Fruit fly (Drosophila melanogaster) whole organism, embryonic: ENCODE measurements around the gene Gs2.

Experiments
- Aef1 ChIP-seq: fragments of 200-800 bp; sonication (Bioruptor generic); IDR thresholded peaks from 3 replicates; pipeline ENCODE4 v1.3.6; 2022; ENCODE audit warnings: missing biosample characterization, missing genetic modification characterization
- B-H1 ChIP-seq: fragments of 200-800 bp; sonication (Bioruptor generic); IDR thresholded peaks from 3 replicates; pipeline ENCODE4 v1.3.6; 2022; ENCODE audit warnings: missing biosample characterization, missing genetic modification characterization
- BEAF-32 ChIP-seq: fragments of 200-800 bp; sonication (Bioruptor generic); optimal IDR thresholded peaks from 3 replicates; lab custom pipeline; 2017; ENCODE audit warnings: missing biosample characterization, missing genetic modification characterization, mild to moderate bottlenecking, moderate library complexity, missing genetic modification reagents
- Bdp1 ChIP-seq: fragments of 200-800 bp; sonication (Bioruptor generic); optimal IDR thresholded peaks from 3 replicates; lab custom pipeline; 2016; ENCODE audit warnings: missing biosample characterization, missing genetic modification characterization
- CG10543 ChIP-seq: fragments of 200-800 bp; sonication (Bioruptor generic); optimal IDR thresholded peaks from 3 replicates; lab custom pipeline; 2017; ENCODE audit warnings: missing biosample characterization, mild to moderate bottlenecking, missing genetic modification characterization, moderate library complexity
- CG10959 ChIP-seq: fragments of 200-800 bp; sonication (Bioruptor generic); IDR thresholded peaks from 2 replicates; pipeline ENCODE4 v1.3.6; 2022; ENCODE audit warnings: missing biosample characterization, missing genetic modification characterization
- CG10979 ChIP-seq: fragments of 200-800 bp; sonication (Bioruptor generic); optimal IDR thresholded peaks from 2 replicates; lab custom pipeline; 2018; ENCODE audit warnings: missing biosample characterization, mild to moderate bottlenecking, missing genetic modification characterization, moderate library complexity
- CG11085 ChIP-seq: fragments of 200-800 bp; sonication (Bioruptor generic); IDR thresholded peaks from 2 replicates; pipeline ENCODE4 v1.3.6; 2022; ENCODE audit warnings: missing biosample characterization, missing genetic modification characterization
- CG12236 ChIP-seq: fragments of 200-800 bp; sonication (Bioruptor generic); optimal IDR thresholded peaks from 2 replicates; lab custom pipeline; 2016; ENCODE audit warnings: missing biosample characterization, missing genetic modification characterization
- CG12299 ChIP-seq: fragments of 200-800 bp; sonication (Bioruptor generic); optimal IDR thresholded peaks from 2 replicates; lab custom pipeline; 2018; ENCODE audit warnings: missing biosample characterization, mild to moderate bottlenecking, missing genetic modification characterization
- CG12942 ChIP-seq: fragments of 200-800 bp; sonication (Bioruptor generic); optimal IDR thresholded peaks from 3 replicates; lab custom pipeline; 2016; ENCODE audit warnings: missing biosample characterization, missing genetic modification characterization
- CG14965 ChIP-seq: fragments of 200-800 bp; sonication (Bioruptor generic); optimal IDR thresholded peaks from 2 replicates; lab custom pipeline; 2016; ENCODE audit warnings: missing biosample characterization, missing genetic modification characterization, borderline replicate concordance
- CG15269 ChIP-seq: fragments of 200-800 bp; sonication (Bioruptor generic); optimal IDR thresholded peaks from 2 replicates; lab custom pipeline; 2018; ENCODE audit warnings: missing biosample characterization, mild to moderate bottlenecking, missing genetic modification characterization, moderate library complexity
- CG18599 ChIP-seq: fragments of 200-800 bp; sonication (Bioruptor generic); optimal IDR thresholded peaks from 3 replicates; lab custom pipeline; 2017; ENCODE audit warnings: missing biosample characterization, missing genetic modification characterization, mild to moderate bottlenecking, moderate library complexity, missing genetic modification reagents
- CG2889 ChIP-seq: fragments of 200-800 bp; sonication (Bioruptor generic); IDR thresholded peaks from 3 replicates; pipeline ENCODE4 v1.3.6; 2022; ENCODE audit warnings: missing biosample characterization, missing genetic modification characterization
- CG32532 ChIP-seq: fragments of 200-800 bp; sonication (Bioruptor generic); IDR thresholded peaks from 2 replicates; pipeline ENCODE4 v1.3.6; 2022; ENCODE audit warnings: missing biosample characterization, missing genetic modification characterization
- CG4328 ChIP-seq: fragments of 200-800 bp; sonication (Bioruptor generic); optimal IDR thresholded peaks from 3 replicates; lab custom pipeline; 2017; ENCODE audit warnings: missing biosample characterization, missing genetic modification reagents, missing genetic modification characterization
- CG4707 ChIP-seq: fragments of 200-800 bp; sonication (Bioruptor generic); optimal IDR thresholded peaks from 2 replicates; lab custom pipeline; 2018; ENCODE audit warnings: missing biosample characterization, mild to moderate bottlenecking, missing genetic modification characterization, moderate library complexity
- CG5180 ChIP-seq: fragments of 200-800 bp; sonication (Bioruptor generic); optimal IDR thresholded peaks from 3 replicates; lab custom pipeline; 2017; ENCODE audit warnings: missing biosample characterization, missing genetic modification characterization, mild to moderate bottlenecking, moderate library complexity, missing genetic modification reagents
- CG6683 ChIP-seq: fragments of 200-800 bp; sonication (Bioruptor generic); optimal IDR thresholded peaks from 2 replicates; lab custom pipeline; 2017; ENCODE audit warnings: missing biosample characterization, mild to moderate bottlenecking, missing genetic modification characterization, missing genetic modification reagents
- CG8924 ChIP-seq: fragments of 200-800 bp; optimal IDR thresholded peaks from 3 replicates; lab custom pipeline; 2019; ENCODE audit warnings: missing biosample characterization, mild to moderate bottlenecking, missing genetic modification characterization, moderate library complexity
- CG9727 ChIP-seq: fragments of 200-800 bp; sonication (Bioruptor generic); optimal IDR thresholded peaks from 3 replicates; lab custom pipeline; 2017; ENCODE audit warnings: missing biosample characterization, mild to moderate bottlenecking, missing genetic modification characterization
- CkIIα-i1 ChIP-seq: fragments of 200-800 bp; sonication (Bioruptor generic); IDR thresholded peaks from 2 replicates; pipeline ENCODE4 v1.3.6; 2022; ENCODE audit warnings: missing biosample characterization, missing genetic modification characterization
- Dbx ChIP-seq: fragments of 200-800 bp; sonication (Bioruptor generic); IDR thresholded peaks from 3 replicates; pipeline ENCODE4 v1.3.6; 2022; ENCODE audit warnings: missing biosample characterization, missing genetic modification characterization
- E2f1 ChIP-seq: fragments of 200-800 bp; sonication (Bioruptor generic); IDR thresholded peaks from 2 replicates; pipeline ENCODE4 v1.3.6; 2022; ENCODE audit warnings: missing biosample characterization, missing genetic modification characterization
- Eip74EF ChIP-seq, 2 experiments: fragments of 200-800 bp in 1 of 2; fragments of >200 bp in 1 of 2; sonication (Bioruptor generic) in 1 of 2; optimal IDR thresholded peaks; 2 replicates each; lab custom pipeline; 2017 to 2019; ENCODE audit warnings: missing biosample characterization in 2 of 2, missing genetic modification characterization in 2 of 2, mild to moderate bottlenecking in 1 of 2, moderate library complexity in 1 of 2
- HLH3B ChIP-seq: fragments of 200-800 bp; sonication (Bioruptor generic); IDR thresholded peaks from 2 replicates; pipeline ENCODE4 v1.3.6; 2022; ENCODE audit warnings: missing biosample characterization, missing genetic modification characterization
- Hr51 ChIP-seq, 2 experiments: fragments of 200-800 bp; sonication (Bioruptor generic); optimal IDR thresholded peaks; 2 replicates in 1 of 2; 3 replicates in 1 of 2; lab custom pipeline; 2016 to 2018; ENCODE audit warnings: missing biosample characterization in 2 of 2, missing genetic modification characterization in 2 of 2, mild to moderate bottlenecking in 1 of 2, moderate library complexity in 1 of 2
- NC2β ChIP-seq: fragments of 200-800 bp; sonication (Bioruptor generic); optimal IDR thresholded peaks from 2 replicates; lab custom pipeline; 2016; ENCODE audit warnings: missing biosample characterization, missing genetic modification characterization
- Ravus ChIP-seq: fragments of 200-800 bp; sonication (Bioruptor generic); IDR thresholded peaks from 2 replicates; pipeline ENCODE4 v1.3.6; 2022; ENCODE audit warnings: missing biosample characterization, missing genetic modification characterization
- abd-A ChIP-seq: fragments of 200-800 bp; sonication (Bioruptor generic); optimal IDR thresholded peaks from 3 replicates; lab custom pipeline; 2019; ENCODE audit warnings: missing biosample characterization, mild to moderate bottlenecking, missing genetic modification characterization, moderate library complexity
- amos ChIP-seq: fragments of 200-800 bp; sonication (Bioruptor generic); IDR thresholded peaks from 2 replicates; pipeline ENCODE4 v1.3.6; 2022; ENCODE audit warnings: missing biosample characterization, missing genetic modification characterization; ENCODE audit not compliant: partially characterized antibody
- bab2 ChIP-seq: fragments of 200-800 bp; sonication (Bioruptor generic); optimal IDR thresholded peaks from 2 replicates; lab custom pipeline; 2016; ENCODE audit warnings: missing biosample characterization, missing genetic modification characterization
- bbx ChIP-seq: fragments of 200-800 bp; sonication (Bioruptor generic); IDR thresholded peaks from 2 replicates; pipeline ENCODE4 v1.3.6; 2022; ENCODE audit warnings: missing biosample characterization, missing genetic modification characterization; ENCODE audit not compliant: partially characterized antibody
- cas ChIP-seq: fragments of 200-800 bp; sonication (Bioruptor generic); IDR thresholded peaks from 2 replicates; pipeline ENCODE4 v1.3.6; 2022; ENCODE audit warnings: missing biosample characterization, missing genetic modification characterization
- crp ChIP-seq, 2 experiments: fragments of 200-800 bp; sonication (Bioruptor generic); optimal IDR thresholded peaks; 2 replicates in 1 of 2; 3 replicates in 1 of 2; lab custom pipeline; 2017; ENCODE audit warnings: missing biosample characterization in 2 of 2, missing genetic modification characterization in 2 of 2, mild to moderate bottlenecking in 1 of 2, moderate library complexity in 1 of 2
- da ChIP-seq: fragments of 200-800 bp; sonication (Bioruptor generic); optimal IDR thresholded peaks from 2 replicates; lab custom pipeline; 2016; ENCODE audit warnings: missing biosample characterization, missing genetic modification characterization
- danr ChIP-seq: fragments of 200-800 bp; sonication (Bioruptor generic); IDR thresholded peaks from 2 replicates; pipeline ENCODE4 v1.3.6; 2022; ENCODE audit warnings: missing biosample characterization, missing genetic modification characterization
- disco-r ChIP-seq: fragments of 200-800 bp; sonication (Bioruptor generic); optimal IDR thresholded peaks from 2 replicates; lab custom pipeline; 2016; ENCODE audit warnings: missing biosample characterization, missing genetic modification characterization
- gcm ChIP-seq: fragments of 200-800 bp; sonication (Bioruptor generic); optimal IDR thresholded peaks from 2 replicates; lab custom pipeline; 2019; ENCODE audit warnings: missing biosample characterization, mild to moderate bottlenecking, missing genetic modification characterization, moderate library complexity
- gro ChIP-seq: fragments of 200-800 bp; sonication (Bioruptor generic); optimal IDR thresholded peaks from 2 replicates; lab custom pipeline; 2016; ENCODE audit warnings: missing biosample characterization, missing genetic modification characterization
- gsb ChIP-seq: fragments of 200-800 bp; sonication (Bioruptor generic); IDR thresholded peaks from 2 replicates; pipeline ENCODE4 v1.3.6; 2022; ENCODE audit warnings: missing biosample characterization, missing genetic modification characterization
- gsb-n ChIP-seq: fragments of 200-800 bp; sonication (Bioruptor generic); optimal IDR thresholded peaks from 3 replicates; lab custom pipeline; 2018; ENCODE audit warnings: missing biosample characterization, mild to moderate bottlenecking, missing genetic modification characterization
- nau ChIP-seq: fragments of 200-800 bp; sonication (Bioruptor generic); optimal IDR thresholded peaks from 3 replicates; lab custom pipeline; 2017; ENCODE audit warnings: missing biosample characterization, mild to moderate bottlenecking, missing genetic modification characterization, missing genetic modification reagents
- pum ChIP-seq: fragments of 200-800 bp; sonication (Bioruptor generic); optimal IDR thresholded peaks from 2 replicates; lab custom pipeline; 2016; ENCODE audit warnings: missing biosample characterization, missing genetic modification characterization
- sisA ChIP-seq: fragments of 200-800 bp; sonication (Bioruptor generic); IDR thresholded peaks from 2 replicates; pipeline ENCODE4 v1.3.6; 2022; ENCODE audit warnings: missing biosample characterization, missing genetic modification characterization
- slou ChIP-seq: fragments of 200-800 bp; sonication (Bioruptor generic); optimal IDR thresholded peaks from 3 replicates; lab custom pipeline; 2016; ENCODE audit warnings: missing biosample characterization, missing genetic modification characterization
- stwl ChIP-seq: fragments of 200-800 bp; sonication (Bioruptor generic); optimal IDR thresholded peaks from 3 replicates; lab custom pipeline; 2018; ENCODE audit warnings: missing biosample characterization, mild to moderate bottlenecking, missing genetic modification characterization, moderate library complexity
- tll ChIP-seq, 2 experiments: fragments of 200-800 bp in 1 of 2; fragments of >200 bp in 1 of 2; sonication (Bioruptor generic) in 1 of 2; optimal IDR thresholded peaks; 2 replicates each; lab custom pipeline; 2017 to 2019; ENCODE audit warnings: missing biosample characterization in 2 of 2, missing genetic modification characterization in 2 of 2, mild to moderate bottlenecking in 1 of 2, moderate library complexity in 1 of 2

Gs2 gene

dm6 chrX:11423277-11423717, 665 bp downstream of the Gs2 start (continued):
- TF ChIP-seq Bdp1 = peak; percentile 83
- no peak for TF ChIP-seq BEAF-32
- TF ChIP-seq slou = peak; percentile 76
- peak; percentile 73 for TF ChIP-seq CG10979 (tag; lab: Kevin White, UChicago)
- TF ChIP-seq CG9727 (GFP tag; lab: Kevin White, UChicago) = peak; percentile 89
- TF ChIP-seq CG10959 (GFP tag; lab: Robert Waterston, UW) = peak; percentile 53; the same call in 1 of the 2 replicates
- peak; percentile 65 for TF ChIP-seq CG4328 (GFP tag; lab: Kevin White, UChicago)
- TF ChIP-seq nau (GFP tag; lab: Kevin White, UChicago) = peak; percentile 85
- no peak for TF ChIP-seq abd-A
- TF ChIP-seq CG10543 (GFP tag; lab: Kevin White, UChicago) = peak; percentile 76
- no peak for TF ChIP-seq tll (GFP tag; optimal IDR thresholded peaks at IDR 0.05; lab: Kevin White, UChicago)
- TF ChIP-seq CG4707 (GFP tag; lab: Kevin White, UChicago) = peak; percentile 56
- TF ChIP-seq NC2β (GFP tag; lab: Kevin White, UChicago) = peak; percentile 78
- TF ChIP-seq Eip74EF (GFP tag; optimal IDR thresholded peaks at IDR 0.05; lab: Kevin White, UChicago) = peak in 1 of 2 experiments; percentile 97
- TF ChIP-seq CG6683 (GFP tag; lab: Kevin White, UChicago) = peak; percentile 79
- peak; percentile 94 for TF ChIP-seq CG15269 (tag; lab: Kevin White, UChicago)
- TF ChIP-seq CG14965 (GFP tag; lab: Kevin White, UChicago) = peak; percentile 47
- TF ChIP-seq gro = peak; percentile 95
- TF ChIP-seq CG12299 (tag; lab: Kevin White, UChicago) = peak; percentile 78
- TF ChIP-seq gcm (GFP tag; lab: Kevin White, UChicago) = peak; percentile 80
- TF ChIP-seq Aef1 (GFP tag; lab: Robert Waterston, UW) = peak; percentile 84
- TF ChIP-seq bab2 (GFP tag; lab: Kevin White, UChicago) = peak; percentile 86
- TF ChIP-seq CG5180 = peak; percentile 75
- TF ChIP-seq CG18599 (GFP tag; lab: Kevin White, UChicago) = peak; percentile 94
- no peak for TF ChIP-seq stwl (tag; lab: Kevin White, UChicago)
- TF ChIP-seq cas (GFP tag; lab: Robert Waterston, UW) = peak; percentile 86
- TF ChIP-seq disco-r = peak; percentile 86
- TF ChIP-seq crp (GFP tag; optimal IDR thresholded peaks at IDR 0.05; lab: Kevin White, UChicago) = peak in 1 of 2 experiments; percentile 58
- peak; percentile 83 for TF ChIP-seq sisA (GFP tag; lab: Robert Waterston, UW)
- peak; percentile 40; the same call in 1 of the 2 replicates for TF ChIP-seq CkIIα-i1 (GFP tag; lab: Robert Waterston, UW)
- TF ChIP-seq Dbx (GFP tag; lab: Robert Waterston, UW) = peak; percentile 91
- peak; percentile 62 for TF ChIP-seq Ravus (GFP tag; lab: Robert Waterston, UW)
- TF ChIP-seq CG12942 (GFP tag; lab: Kevin White, UChicago) = peak; percentile 86
- TF ChIP-seq B-H1 (GFP tag; lab: Robert Waterston, UW) = peak; percentile 74
- peak; percentile 89 for TF ChIP-seq CG8924
- TF ChIP-seq CG2889 (GFP tag; lab: Robert Waterston, UW) = peak; percentile 86
- peak; percentile 79 to 92 for TF ChIP-seq Hr51 (GFP tag; optimal IDR thresholded peaks at IDR 0.05; lab: Kevin White, UChicago)
- TF ChIP-seq amos = no peak
- TF ChIP-seq HLH3B = peak; percentile 88
- TF ChIP-seq E2f1 (GFP tag; lab: Robert Waterston, UW) = peak; percentile 89
- no peak for TF ChIP-seq bbx (GFP tag; lab: Robert Waterston, UW)
- TF ChIP-seq CG12236 (GFP tag; lab: Kevin White, UChicago) = peak; percentile 77
- TF ChIP-seq pum (GFP tag; lab: Kevin White, UChicago) = peak; percentile 70
- peak; percentile 68 for TF ChIP-seq gsb-n (tag; lab: Kevin White, UChicago)
- TF ChIP-seq da = peak; percentile 48
- peak; percentile 92 for TF ChIP-seq CG32532 (GFP tag; lab: Robert Waterston, UW)
- peak; percentile 82 for TF ChIP-seq gsb (GFP tag; lab: Robert Waterston, UW)
- peak; percentile 83 for TF ChIP-seq CG11085 (GFP tag; lab: Robert Waterston, UW)
- peak; percentile 84 for TF ChIP-seq danr
